Comparison of ENCODE assay signal across 1 fruit fly cellular context in the genomic region with DNA sequence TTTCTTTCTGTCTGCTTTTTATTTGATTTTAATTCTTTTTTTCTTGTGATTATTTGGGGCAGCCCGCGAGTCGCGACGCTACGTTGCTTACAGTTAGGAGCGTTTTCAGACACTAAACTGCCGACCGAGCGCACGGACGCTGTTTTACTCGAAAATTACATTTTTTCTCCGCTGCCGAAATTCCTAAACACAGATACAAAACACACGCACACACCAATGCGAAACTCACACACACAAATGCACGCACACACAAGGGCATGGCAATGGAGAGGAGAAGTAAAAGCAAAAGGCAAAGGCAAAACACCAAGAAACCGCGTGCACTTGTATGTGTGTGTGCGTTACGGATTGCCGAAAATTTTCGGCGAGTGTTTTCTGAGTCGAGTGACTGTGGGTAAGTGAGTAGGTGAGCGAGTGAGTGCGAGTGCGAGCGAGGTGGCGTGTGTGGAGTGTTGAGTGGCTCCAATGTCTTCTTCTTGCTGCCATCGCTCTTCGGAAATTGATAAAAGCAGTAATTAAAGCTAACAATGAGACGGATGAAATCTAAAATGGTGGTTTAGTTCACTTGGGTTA.
TF ChIP-seq lines count a peak whose summit lies in the region.

No protein-coding gene starts in this region.

TF ChIP-seq in whole organism, embryonic, 481 proteins besides CTCF, POLR2A, EP300 and RAD21 (continued from another document):
- TF ChIP-seq dan (GFP tag; IDR thresholded peaks at IDR 0.05; lab: Robert Waterston, UW), result no peak
- TF ChIP-seq hkb (optimal IDR thresholded peaks at IDR 0.05; lab: Kevin White, UChicago), result no peak
- 0 out of 2 replicates have a peak, but pooled peaks have one; percentile 22 for TF ChIP-seq hkb (GFP tag; IDR thresholded peaks at IDR 0.05; lab: Robert Waterston, UW)
- TF ChIP-seq Scr (GFP tag; IDR thresholded peaks at IDR 0.05; lab: Robert Waterston, UW; ENCODE audit: partially characterized antibody), result peak; percentile 28; the same call in 1 of the 2 replicates
- TF ChIP-seq slou (GFP tag; optimal IDR thresholded peaks at IDR 0.05; lab: Kevin White, UChicago), result no peak
- TF ChIP-seq gce (GFP tag; IDR thresholded peaks at IDR 0.05; lab: Robert Waterston, UW), result 0 out of 3 replicates have a peak, but pooled peaks have one; percentile 6
- TF ChIP-seq lola (GFP tag; optimal IDR thresholded peaks at IDR 0.05; lab: Kevin White, UChicago), result peak in 1 of 3 experiments; percentile 46
- TF ChIP-seq zf30C (GFP tag; optimal IDR thresholded peaks at IDR 0.05; lab: Kevin White, UChicago), result peak; percentile 82
- peak; percentile 46 for TF ChIP-seq gro (GFP tag; optimal IDR thresholded peaks at IDR 0.05; lab: Kevin White, UChicago)
- TF ChIP-seq CG10543 (GFP tag; optimal IDR thresholded peaks at IDR 0.05; lab: Kevin White, UChicago), result peak; percentile 49
- no peak for TF ChIP-seq CG18262 (tag; optimal IDR thresholded peaks at IDR 0.05; lab: Kevin White, UChicago)
- no peak for TF ChIP-seq kay (GFP tag; optimal IDR thresholded peaks at IDR 0.05; lab: Kevin White, UChicago)
- TF ChIP-seq CG17385 (GFP tag; optimal IDR thresholded peaks at IDR 0.05; lab: Kevin White, UChicago), result peak; percentile 85
- TF ChIP-seq psq (GFP tag; optimal IDR thresholded peaks at IDR 0.05; lab: Kevin White, UChicago), result peak; percentile 19
- TF ChIP-seq CG7745 (tag; optimal IDR thresholded peaks at IDR 0.05; lab: Kevin White, UChicago), result peak; percentile 56
- peak; percentile 92 for TF ChIP-seq ftz-f1 (GFP tag; optimal IDR thresholded peaks at IDR 0.05; lab: Kevin White, UChicago)
- no peak for TF ChIP-seq dimm (GFP tag; IDR thresholded peaks at IDR 0.05; lab: Robert Waterston, UW)
- 0 out of 2 replicates have a peak, but pooled peaks have one; percentile 6 for TF ChIP-seq CG1024 (GFP tag; IDR thresholded peaks at IDR 0.05; lab: Robert Waterston, UW)
- peak; percentile 100 for TF ChIP-seq z (GFP tag; IDR thresholded peaks at IDR 0.05; lab: Robert Waterston, UW)
- TF ChIP-seq CG9437 (GFP tag; optimal IDR thresholded peaks at IDR 0.05; lab: Kevin White, UChicago), result peak; percentile 1
- TF ChIP-seq amos (GFP tag; IDR thresholded peaks at IDR 0.05; lab: Robert Waterston, UW; ENCODE audit: partially characterized antibody), result peak; percentile 52; the same call in 1 of the 2 replicates
- TF ChIP-seq otp (GFP tag; IDR thresholded peaks at IDR 0.05; lab: Robert Waterston, UW), result 0 out of 3 replicates have a peak, but pooled peaks have one; percentile 31
- peak; percentile 84 for TF ChIP-seq Deaf1 (tag; optimal IDR thresholded peaks at IDR 0.05; lab: Kevin White, UChicago)
- TF ChIP-seq Trl (optimal IDR thresholded peaks at IDR 0.05; lab: Kevin White, UChicago), result peak; percentile 45 to 73
- TF ChIP-seq Trl (GFP tag; optimal IDR thresholded peaks at IDR 0.05; lab: Kevin White, UChicago), result peak; percentile 24
- peak; percentile 35 for TF ChIP-seq Nf-YB (GFP tag; optimal IDR thresholded peaks at IDR 0.05; lab: Kevin White, UChicago)
- peak; percentile 32; the same call in 1 of the 2 replicates for TF ChIP-seq ato (GFP tag; IDR thresholded peaks at IDR 0.05; lab: Robert Waterston, UW; ENCODE audit: partially characterized antibody)
- TF ChIP-seq ATbp (GFP tag; optimal IDR thresholded peaks at IDR 0.05; lab: Kevin White, UChicago), result peak; percentile 47
- peak; percentile 69 for TF ChIP-seq CG2199 (GFP tag; IDR thresholded peaks at IDR 0.05; lab: Robert Waterston, UW)
- TF ChIP-seq az2 (GFP tag; optimal IDR thresholded peaks at IDR 0.05; lab: Kevin White, UChicago), result no peak
- peak; percentile 50 for TF ChIP-seq CG7987 (GFP tag; optimal IDR thresholded peaks at IDR 0.05; lab: Kevin White, UChicago)
- 0 out of 2 replicates have a peak, but pooled peaks have one; percentile 22 for TF ChIP-seq CG32772 (GFP tag; IDR thresholded peaks at IDR 0.05; lab: Robert Waterston, UW)
- no peak for TF ChIP-seq CG17359 (tag; optimal IDR thresholded peaks at IDR 0.05; lab: Kevin White, UChicago)
- no peak for TF ChIP-seq prd (optimal IDR thresholded peaks at IDR 0.05; lab: Kevin White, UChicago)
- TF ChIP-seq prd (GFP tag; IDR thresholded peaks at IDR 0.05; lab: Robert Waterston, UW), result no peak
- peak; percentile 62 for TF ChIP-seq CG34376 (GFP tag; optimal IDR thresholded peaks at IDR 0.05; lab: Kevin White, UChicago)
- TF ChIP-seq grn (GFP tag; optimal IDR thresholded peaks at IDR 0.05; lab: Kevin White, UChicago), result peak; percentile 35
- TF ChIP-seq croc (GFP tag; conservative IDR thresholded peaks at IDR 0.05; lab: Robert Waterston, UW), result no peak
- peak; percentile 20 for TF ChIP-seq ash1 (GFP tag; optimal IDR thresholded peaks at IDR 0.05; lab: Kevin White, UChicago)
- peak in 1 of 2 experiments; percentile 65 for TF ChIP-seq Pdp1 (GFP tag; optimal IDR thresholded peaks at IDR 0.05; lab: Kevin White, UChicago)
- TF ChIP-seq Bgb (GFP tag; IDR thresholded peaks at IDR 0.05; lab: Robert Waterston, UW; ENCODE audit: partially characterized antibody), result peak; percentile 75; the same call in 1 of the 2 replicates
- no peak for TF ChIP-seq nerfin-2 (GFP tag; IDR thresholded peaks at IDR 0.05; lab: Robert Waterston, UW; ENCODE audit: partially characterized antibody)
- TF ChIP-seq CHES-1-like (GFP tag; optimal IDR thresholded peaks at IDR 0.05; lab: Kevin White, UChicago), result peak; percentile 24
- peak; percentile 15 for TF ChIP-seq kah (GFP tag; optimal IDR thresholded peaks at IDR 0.05; lab: Kevin White, UChicago)
- TF ChIP-seq hbn (GFP tag; IDR thresholded peaks at IDR 0.05; lab: Robert Waterston, UW; ENCODE audit: partially characterized antibody), result 0 out of 2 replicates have a peak, but pooled peaks have one; percentile 14
- TF ChIP-seq kni (GFP tag; optimal IDR thresholded peaks at IDR 0.05; lab: Kevin White, UChicago), result peak; percentile 13
- TF ChIP-seq exex (tag; optimal IDR thresholded peaks at IDR 0.05; lab: Kevin White, UChicago), result peak; percentile 47
- peak; percentile 6 for TF ChIP-seq Asciz (GFP tag; optimal IDR thresholded peaks at IDR 0.05; lab: Kevin White, UChicago)
- no peak for TF ChIP-seq Kr (GFP tag; optimal IDR thresholded peaks at IDR 0.05; lab: Kevin White, UChicago)
- peak; percentile 45 for TF ChIP-seq D (optimal IDR thresholded peaks at IDR 0.05; lab: Kevin White, UChicago)
- no peak for TF ChIP-seq D (GFP tag; optimal IDR thresholded peaks at IDR 0.05; lab: Kevin White, UChicago)
- peak; percentile 99 for TF ChIP-seq cg (GFP tag; optimal IDR thresholded peaks at IDR 0.05; lab: Kevin White, UChicago)
- peak; percentile 89 for TF ChIP-seq Adf1 (GFP tag; IDR thresholded peaks at IDR 0.05; lab: Robert Waterston, UW)
- peak; percentile 34 for TF ChIP-seq Nf-YC (tag; optimal IDR thresholded peaks at IDR 0.05; lab: Kevin White, UChicago)
- peak; percentile 79 for TF ChIP-seq Med (GFP tag; lab: Kevin White, UChicago)
- peak; percentile 41; the same call in 1 of the 3 replicates for TF ChIP-seq HLH4C (GFP tag; IDR thresholded peaks at IDR 0.05; lab: Robert Waterston, UW; ENCODE audit: partially characterized antibody)
- no peak for TF ChIP-seq Sin3A (optimal IDR thresholded peaks at IDR 0.05; lab: Kevin White, UChicago)
- TF ChIP-seq CG12155 (GFP tag; optimal IDR thresholded peaks at IDR 0.05; lab: Kevin White, UChicago), result peak; percentile 7
- peak; percentile 92 for TF ChIP-seq pros (GFP tag; optimal IDR thresholded peaks at IDR 0.05; lab: Kevin White, UChicago)
- peak; percentile 46 for TF ChIP-seq CG1832 (GFP tag; optimal IDR thresholded peaks at IDR 0.05; lab: Kevin White, UChicago)
- peak; percentile 73 for TF ChIP-seq CG12769 (tag; optimal IDR thresholded peaks at IDR 0.05; lab: Kevin White, UChicago)
- TF ChIP-seq Stat92E (GFP tag; optimal IDR thresholded peaks at IDR 0.05; lab: Kevin White, UChicago), result peak in 1 of 3 experiments; percentile 49
- no peak for TF ChIP-seq jumu (GFP tag; optimal IDR thresholded peaks at IDR 0.05; lab: Kevin White, UChicago)
- TF ChIP-seq Dll (GFP tag; IDR thresholded peaks at IDR 0.05; lab: Robert Waterston, UW; ENCODE audit: partially characterized antibody), result 0 out of 4 replicates have a peak, but pooled peaks have one; percentile 39
- no peak for TF ChIP-seq CG9932 (GFP tag; IDR thresholded peaks at IDR 0.05; lab: Robert Waterston, UW)
- TF ChIP-seq Lpt (GFP tag; optimal IDR thresholded peaks at IDR 0.05; lab: Kevin White, UChicago), result no peak
- TF ChIP-seq HmgZ (tag; optimal IDR thresholded peaks at IDR 0.05; lab: Kevin White, UChicago), result peak; percentile 63
- peak; percentile 71 for TF ChIP-seq nerfin-1 (tag; optimal IDR thresholded peaks at IDR 0.05; lab: Kevin White, UChicago)
- TF ChIP-seq mirr (GFP tag; optimal IDR thresholded peaks at IDR 0.05; lab: Kevin White, UChicago), result peak; percentile 67
- TF ChIP-seq Jarid2 (GFP tag; optimal IDR thresholded peaks at IDR 0.05; lab: Kevin White, UChicago), result peak; percentile 88
- TF ChIP-seq CG42726 (GFP tag; IDR thresholded peaks at IDR 0.05; lab: Robert Waterston, UW; ENCODE audit: partially characterized antibody), result no peak
- TF ChIP-seq slp2 (GFP tag; optimal IDR thresholded peaks at IDR 0.05; lab: Kevin White, UChicago), result no peak
- 0 out of 2 replicates have a peak, but pooled peaks have one; percentile 21 for TF ChIP-seq vvl (GFP tag; IDR thresholded peaks at IDR 0.05; lab: Robert Waterston, UW)
- peak; percentile 14; the same call in 1 of the 2 replicates for TF ChIP-seq sob (GFP tag; IDR thresholded peaks at IDR 0.05; lab: Robert Waterston, UW)
- 0 out of 3 replicates have a peak, but pooled peaks have one; percentile 36 for TF ChIP-seq ci (GFP tag; IDR thresholded peaks at IDR 0.05; lab: Robert Waterston, UW)
- TF ChIP-seq bbx (GFP tag; IDR thresholded peaks at IDR 0.05; lab: Robert Waterston, UW; ENCODE audit: partially characterized antibody), result peak; percentile 62
- TF ChIP-seq crol (GFP tag; IDR thresholded peaks at IDR 0.05; lab: Robert Waterston, UW), result peak; percentile 70
- peak; percentile 95 for TF ChIP-seq chinmo (GFP tag; IDR thresholded peaks at IDR 0.05; lab: Robert Waterston, UW; ENCODE audit: partially characterized antibody)
- TF ChIP-seq CG17328 (GFP tag; IDR thresholded peaks at IDR 0.05; lab: Robert Waterston, UW), result 0 out of 2 replicates have a peak, but pooled peaks have one; percentile 16
- TF ChIP-seq CG8290 (GFP tag; optimal IDR thresholded peaks at IDR 0.05; lab: Kevin White, UChicago), result no peak
- peak in 1 of 2 experiments; percentile 35 for TF ChIP-seq CG8290 (tag; optimal IDR thresholded peaks at IDR 0.05; lab: Kevin White, UChicago)
- TF ChIP-seq Hmr (GFP tag; optimal IDR thresholded peaks at IDR 0.05; lab: Kevin White, UChicago), result peak; percentile 10
- 0 out of 3 replicates have a peak, but pooled peaks have one; percentile 46 for TF ChIP-seq CG6175 (GFP tag; IDR thresholded peaks at IDR 0.05; lab: Robert Waterston, UW)
- TF ChIP-seq CG13287 (GFP tag; IDR thresholded peaks at IDR 0.05; lab: Robert Waterston, UW; ENCODE audit: partially characterized antibody), result peak; percentile 40
- peak in 1 of 2 experiments; percentile 70 for TF ChIP-seq tll (GFP tag; optimal IDR thresholded peaks at IDR 0.05; lab: Kevin White, UChicago)
- TF ChIP-seq sens (GFP tag; lab: Kevin White, UChicago), result peak; percentile 70
- peak; percentile 69; the same call in 1 of the 2 replicates for TF ChIP-seq rib (GFP tag; IDR thresholded peaks at IDR 0.05; lab: Robert Waterston, UW)
- TF ChIP-seq org-1 (GFP tag; optimal IDR thresholded peaks at IDR 0.05; lab: Kevin White, UChicago), result no peak
- no peak for TF ChIP-seq CG11085 (GFP tag; IDR thresholded peaks at IDR 0.05; lab: Robert Waterston, UW)
- TF ChIP-seq so (GFP tag; IDR thresholded peaks at IDR 0.05; lab: Robert Waterston, UW), result peak; percentile 17; the same call in 1 of the 3 replicates
